Fruit fly (Drosophila melanogaster): ENCODE measurements around the gene Ilp4.

The Ilp4 gene

DNA sequence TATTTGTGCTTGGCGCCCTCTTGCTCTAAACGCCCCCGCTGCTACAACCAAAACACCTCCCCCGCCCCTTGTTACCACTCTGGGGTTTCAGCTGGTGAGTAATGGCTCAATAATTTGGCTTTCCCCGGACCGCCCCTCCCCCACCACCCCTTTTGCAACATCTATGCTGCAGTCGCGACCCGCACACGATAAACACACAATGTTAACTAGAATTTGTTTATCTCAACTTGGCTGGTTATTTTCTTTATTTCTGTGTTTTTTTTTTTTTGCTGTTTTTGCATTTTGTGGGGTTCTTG lies 38.4 kb downstream of the Ilp4 start:
- TF ChIP-seq cnc (optimal IDR thresholded peaks at IDR 0.05) (no peak), bab1 (GFP tag; optimal IDR thresholded peaks at IDR 0.05) (no peak), CG5204 (GFP tag; optimal IDR thresholded peaks at IDR 0.05) (no peak), Hr96 (GFP tag; optimal IDR thresholded peaks at IDR 0.05) (no peak), tj (GFP tag; optimal IDR thresholded peaks at IDR 0.05) (no peak), cic (GFP tag; optimal IDR thresholded peaks at IDR 0.05) (no peak), kay (GFP tag; ENCODE audit: borderline replicate concordance) (no peak), pad (GFP tag; optimal IDR thresholded peaks at IDR 0.05) (no peak), CG12768 (GFP tag; optimal IDR thresholded peaks at IDR 0.05) (no peak), CG14711 (tag; optimal IDR thresholded peaks at IDR 0.05) (no peak), CG1620 (GFP tag; optimal IDR thresholded peaks at IDR 0.05) (no peak)

DNA sequence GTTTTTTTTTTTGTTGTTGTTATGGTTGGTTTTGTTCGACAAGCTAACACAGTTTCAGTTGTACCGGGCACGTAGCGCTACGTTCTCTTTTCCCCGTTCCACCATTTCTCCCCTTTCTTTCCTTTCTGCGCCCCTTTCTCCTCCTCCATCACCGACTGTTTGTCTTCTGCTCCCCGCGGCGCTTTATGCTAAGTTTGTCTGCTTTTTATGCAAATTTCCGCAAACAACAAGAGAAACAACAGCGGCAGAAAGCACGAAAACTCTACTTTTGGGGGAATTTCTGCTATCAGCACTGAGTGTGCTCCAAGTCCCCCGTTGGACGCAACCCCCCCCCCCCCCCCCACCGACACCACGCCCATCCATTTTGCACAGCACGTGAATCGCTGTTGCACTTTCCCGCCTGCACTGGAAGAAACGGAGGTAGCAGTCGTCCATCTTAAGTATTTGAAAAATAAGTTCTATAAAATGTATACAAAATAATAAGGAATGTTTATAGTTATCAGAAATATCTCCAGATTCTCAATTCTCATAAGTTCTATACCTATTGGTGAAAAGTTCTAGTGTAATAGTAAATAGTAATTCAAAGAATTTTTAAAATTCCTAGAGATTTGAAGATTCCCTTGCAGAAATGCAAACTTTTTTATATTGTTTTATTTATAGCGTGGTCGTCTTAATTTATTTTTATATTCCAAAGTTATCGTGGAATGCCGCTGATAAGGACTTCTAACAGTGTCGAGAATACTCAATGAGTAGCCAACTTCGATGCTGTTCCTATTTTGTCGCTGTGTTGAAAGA lies 39.0 kb downstream of the Ilp4 start:
- no peak for TF ChIP-seq tj (GFP tag; optimal IDR thresholded peaks at IDR 0.05)

DNA sequence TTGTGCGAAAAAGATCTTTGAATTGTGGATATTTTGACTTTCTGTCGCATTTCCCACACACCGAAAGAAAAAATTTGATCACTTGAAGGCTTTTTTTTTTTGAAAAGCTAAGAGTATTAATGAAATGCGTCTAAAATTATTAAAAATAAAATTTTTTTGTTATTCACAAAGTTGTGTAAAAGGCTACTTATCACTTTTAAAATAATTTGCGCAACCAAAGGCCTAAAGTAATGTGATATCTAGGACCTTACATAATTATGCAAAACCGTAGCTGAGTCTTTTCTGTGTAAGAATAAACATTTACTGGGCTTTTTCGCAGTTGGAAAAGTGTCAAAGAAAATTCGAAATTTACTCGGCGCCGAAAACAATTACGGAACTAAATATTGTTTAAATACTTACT lies 39.8 kb downstream of the Ilp4 start:
- peak; percentile 54 for TF ChIP-seq kay (GFP tag; ENCODE audit: borderline replicate concordance)
- TF ChIP-seq tj (GFP tag; optimal IDR thresholded peaks at IDR 0.05) = no peak

DNA sequence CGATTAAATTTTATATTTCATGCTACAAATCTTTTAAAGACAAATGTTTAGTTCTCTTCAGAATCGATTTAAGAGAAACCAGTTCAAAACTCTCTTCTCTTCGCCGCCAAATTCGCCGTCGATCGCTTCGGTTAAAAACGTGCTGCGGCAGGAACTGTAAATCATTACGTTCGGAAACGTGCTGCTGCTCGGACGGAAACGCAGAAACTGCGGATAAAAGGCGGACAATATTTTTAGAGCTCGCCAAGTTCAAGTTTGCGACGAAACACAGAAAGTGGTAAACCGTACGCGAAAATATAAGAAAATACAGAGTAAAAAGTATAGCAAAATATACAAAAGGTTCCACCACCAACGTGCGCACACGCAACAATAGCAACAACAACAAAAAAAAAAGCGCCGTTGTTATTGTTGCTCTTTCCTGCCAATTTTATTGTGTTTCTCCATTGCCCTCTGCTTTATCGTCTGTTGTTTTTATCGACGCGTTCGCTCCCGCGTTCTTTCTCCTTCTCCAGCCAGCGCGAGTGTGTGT lies 40.6 kb downstream of the Ilp4 start, which contains the start of gene Ae2:
Gene Ae2 (plus strand): TSS at position 156 of the 529 bp plus-strand sequence.
- TF ChIP-seq bab1 (GFP tag; optimal IDR thresholded peaks at IDR 0.05) (peak; percentile 58), CG11617 (GFP tag; optimal IDR thresholded peaks at IDR 0.05) (no peak), cic (GFP tag; optimal IDR thresholded peaks at IDR 0.05) (no peak), CG1620 (GFP tag; optimal IDR thresholded peaks at IDR 0.05) (no peak), Clk (GFP tag; optimal IDR thresholded peaks at IDR 0.05) (no peak), CG14711 (tag; optimal IDR thresholded peaks at IDR 0.05) (no peak), cnc (optimal IDR thresholded peaks at IDR 0.05) (no peak), toe (GFP tag; optimal IDR thresholded peaks at IDR 0.05) (no peak), kay (GFP tag; ENCODE audit: borderline replicate concordance) (no peak), Mnt (GFP tag; optimal IDR thresholded peaks at IDR 0.05) (peak; percentile 25), pad (GFP tag; optimal IDR thresholded peaks at IDR 0.05) (peak; percentile 36), CG7101 (tag; optimal IDR thresholded peaks at IDR 0.05) (no peak), CG12768 (GFP tag; optimal IDR thresholded peaks at IDR 0.05) (no peak), Hr96 (GFP tag; optimal IDR thresholded peaks at IDR 0.05) (no peak), CG5204 (GFP tag; optimal IDR thresholded peaks at IDR 0.05) (no peak), Crg-1 (GFP tag; optimal IDR thresholded peaks at IDR 0.05) (no peak), CG7045 (GFP tag; optimal IDR thresholded peaks at IDR 0.05) (no peak), ovo (GFP tag; optimal IDR thresholded peaks at IDR 0.05) (peak; percentile 37), tj (GFP tag; optimal IDR thresholded peaks at IDR 0.05) (peak; percentile 48), CG33017 (tag; optimal IDR thresholded peaks at IDR 0.05) (no peak)

DNA sequence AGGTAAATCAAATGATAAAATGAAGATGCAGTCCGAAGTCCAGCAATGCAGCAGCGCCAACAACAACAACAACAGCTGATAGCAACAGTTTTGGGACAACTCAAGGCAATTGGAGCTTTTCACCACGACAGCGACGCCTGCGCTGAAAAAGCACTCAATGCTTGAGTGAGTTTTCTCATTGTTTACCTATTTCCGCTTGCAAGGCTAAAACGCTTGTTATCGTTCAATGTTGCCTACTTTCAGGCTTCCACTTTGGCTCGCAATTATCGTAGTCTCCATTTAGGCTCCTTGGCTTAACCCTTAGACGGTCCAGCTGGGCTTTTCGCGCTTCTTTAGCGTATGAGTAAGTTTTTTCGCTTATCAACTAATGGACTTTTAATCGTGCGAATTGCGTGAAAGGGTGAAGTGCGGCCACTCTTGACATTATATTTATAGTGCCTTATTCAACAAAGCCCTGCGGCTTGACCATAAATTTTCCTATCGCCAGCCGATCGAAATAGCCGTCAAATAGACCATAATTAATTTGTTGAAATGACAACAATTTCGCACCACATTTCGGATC lies 41.9 kb downstream of the Ilp4 start:
- TF ChIP-seq CG11617 (GFP tag; optimal IDR thresholded peaks at IDR 0.05) (no peak), Mnt (GFP tag; optimal IDR thresholded peaks at IDR 0.05) (no peak), CG7101 (tag; optimal IDR thresholded peaks at IDR 0.05) (no peak), tj (GFP tag; optimal IDR thresholded peaks at IDR 0.05) (peak; percentile 65), CG33017 (tag; optimal IDR thresholded peaks at IDR 0.05) (no peak), bab1 (GFP tag; optimal IDR thresholded peaks at IDR 0.05) (peak; percentile 25), CG7045 (GFP tag; optimal IDR thresholded peaks at IDR 0.05) (no peak), CG1620 (GFP tag; optimal IDR thresholded peaks at IDR 0.05) (peak; percentile 4), cic (GFP tag; optimal IDR thresholded peaks at IDR 0.05) (peak; percentile 9), kay (GFP tag; ENCODE audit: borderline replicate concordance) (no peak), CG14711 (tag; optimal IDR thresholded peaks at IDR 0.05) (no peak), ovo (GFP tag; optimal IDR thresholded peaks at IDR 0.05) (no peak), Crg-1 (GFP tag; optimal IDR thresholded peaks at IDR 0.05) (no peak), CG5204 (GFP tag; optimal IDR thresholded peaks at IDR 0.05) (no peak), Clk (GFP tag; optimal IDR thresholded peaks at IDR 0.05) (no peak), Hr96 (GFP tag; optimal IDR thresholded peaks at IDR 0.05) (no peak), pad (GFP tag; optimal IDR thresholded peaks at IDR 0.05) (no peak), CG12768 (GFP tag; optimal IDR thresholded peaks at IDR 0.05) (no peak), toe (GFP tag; optimal IDR thresholded peaks at IDR 0.05) (no peak), cnc (optimal IDR thresholded peaks at IDR 0.05) (no peak)

DNA sequence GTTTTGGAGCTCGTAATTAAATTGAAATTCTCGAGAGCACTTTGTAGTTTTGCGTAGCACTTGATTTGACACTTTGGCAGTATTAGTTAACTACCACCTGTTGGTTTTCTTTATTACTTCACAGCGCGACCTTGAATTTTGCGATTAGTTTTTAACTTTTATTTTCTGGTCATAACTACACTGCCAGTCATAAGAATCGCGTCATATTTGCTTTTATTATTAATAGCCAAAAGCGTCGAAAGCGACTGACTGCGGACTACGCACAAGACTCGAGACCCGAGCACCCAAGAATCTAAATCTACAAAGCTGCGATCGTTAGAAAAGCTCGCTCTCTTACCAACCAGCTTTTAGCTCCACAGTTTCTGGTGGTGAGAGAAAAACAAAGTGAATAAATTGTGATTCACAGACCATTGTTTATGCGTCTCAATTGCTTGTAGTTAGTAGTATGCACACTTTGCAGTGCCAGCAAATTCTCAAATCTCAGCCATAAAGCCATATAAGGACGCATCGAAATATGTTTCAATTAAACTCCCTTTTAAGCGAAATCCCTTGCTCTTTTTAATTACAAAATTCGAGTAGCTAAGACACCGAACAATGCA lies 43.8 kb downstream of the Ilp4 start, which contains the start of gene CG42268:
Gene CG42268 (minus strand): TSS at position 245 of the 599 bp plus-strand sequence.
- TF ChIP-seq CG7101 (tag; optimal IDR thresholded peaks at IDR 0.05) = no peak
- no peak for TF ChIP-seq CG11617 (GFP tag; optimal IDR thresholded peaks at IDR 0.05)
- no peak for TF ChIP-seq Crg-1 (GFP tag; optimal IDR thresholded peaks at IDR 0.05)
- TF ChIP-seq bab1 (GFP tag; optimal IDR thresholded peaks at IDR 0.05) = no peak
- no peak for TF ChIP-seq CG5204 (GFP tag; optimal IDR thresholded peaks at IDR 0.05)
- no peak for TF ChIP-seq Clk (GFP tag; optimal IDR thresholded peaks at IDR 0.05)
- TF ChIP-seq Mnt (GFP tag; optimal IDR thresholded peaks at IDR 0.05) = no peak
- TF ChIP-seq cnc (optimal IDR thresholded peaks at IDR 0.05) = no peak
- peak; percentile 6 for TF ChIP-seq pad (GFP tag; optimal IDR thresholded peaks at IDR 0.05)
- peak; percentile 57 for TF ChIP-seq cic (GFP tag; optimal IDR thresholded peaks at IDR 0.05)
- TF ChIP-seq Hr96 (GFP tag; optimal IDR thresholded peaks at IDR 0.05) = no peak
- TF ChIP-seq CG12768 (GFP tag; optimal IDR thresholded peaks at IDR 0.05) = peak; percentile 37
- peak; percentile 32 for TF ChIP-seq CG33017 (tag; optimal IDR thresholded peaks at IDR 0.05)
- TF ChIP-seq CG1620 (GFP tag; optimal IDR thresholded peaks at IDR 0.05) = no peak
- peak; percentile 89 for TF ChIP-seq kay (GFP tag; ENCODE audit: borderline replicate concordance)
- TF ChIP-seq toe (GFP tag; optimal IDR thresholded peaks at IDR 0.05) = no peak
- TF ChIP-seq tj (GFP tag; optimal IDR thresholded peaks at IDR 0.05) = no peak
- TF ChIP-seq CG7045 (GFP tag; optimal IDR thresholded peaks at IDR 0.05) = no peak
- no peak for TF ChIP-seq CG14711 (tag; optimal IDR thresholded peaks at IDR 0.05)
- TF ChIP-seq ovo (GFP tag; optimal IDR thresholded peaks at IDR 0.05) = no peak
